Worm (Caenorhabditis elegans) whole organism, L3 larva: ENCODE results near the gene Y5H2A.1.

Source experiments
- ama-1 ChIP-seq: fragments of 150-350 bp; optimal IDR thresholded peaks from 2 replicates; lab custom pipeline; 2018
- egl-27 ChIP-seq: sonication (generic microtip); optimal IDR thresholded peaks from 4 replicates; lab custom pipeline; 2017; ENCODE audit warnings: missing biosample characterization, missing genetic modification reagents, missing genetic modification characterization
- egl-5 ChIP-seq: fragments of 150-350 bp; optimal IDR thresholded peaks from 2 replicates; lab custom pipeline; 2017; ENCODE audit warnings: missing biosample characterization, missing genetic modification reagents, missing genetic modification characterization, inconsistent platforms
- nhr-43 ChIP-seq: sonication (generic microtip); optimal IDR thresholded peaks from 2 replicates; lab custom pipeline; 2016; ENCODE audit warnings: mild to moderate bottlenecking, missing genetic modification characterization, missing compliant biosample characterization; ENCODE audit not compliant: poor library complexity, severe bottlenecking

The Y5H2A.1 gene

ce11 chrV:2221764-2222163 lies 49.9 kb downstream of the Y5H2A.1 start, which contains the start of gene nhr-128:
nhr-128 (plus strand) TSS chrV:2222064.
- TF ChIP-seq ama-1 (lab: Kevin White, UChicago) (no peak), egl-5 (tag; lab: Kevin White, UChicago) (no peak), nhr-43 (tag; lab: Kevin White, UChicago) (no peak), egl-27 (no peak)
